Fruit fly (Drosophila melanogaster) S2 (cell line): Measurements from ENCODE around the gene CG33331.

Experiments used
- CG8478 ChIP-seq: fragments of >200 bp; optimal IDR thresholded peaks from 2 replicates; lab custom pipeline; 2018
- CTCF ChIP-seq, 2 experiments: fragments of >200 bp; optimal IDR thresholded peaks; 2 replicates each; lab custom pipeline; 2018

dm6 chr3R:14844743-14845142, 41.5 kb upstream of the CG33331 start, which contains the start of gene CG3610:
- TF ChIP-seq CTCF (optimal IDR thresholded peaks at IDR 0.05; lab: Kevin White, UChicago), result no peak
- no peak for TF ChIP-seq CG8478 (lab: Kevin White, UChicago)
